Fruit fly (Drosophila melanogaster) whole organism, prepupa: ENCODE measurements around the gene CG10761.
A peak's percentile ranks its signal among the peaks of the same experiment; 100 is the strongest.

Experiments
- CG10631 ChIP-seq: fragments of 200-800 bp; sonication (Bioruptor generic); optimal IDR thresholded peaks from 2 replicates; lab custom pipeline; 2016; ENCODE audit warnings: missing biosample characterization, missing genetic modification characterization
- CG10669 ChIP-seq: fragments of 200-800 bp; sonication (Bioruptor generic); optimal IDR thresholded peaks from 3 replicates; lab custom pipeline; 2018; ENCODE audit warnings: missing biosample characterization, mild to moderate bottlenecking, missing genetic modification characterization, moderate library complexity
- CG15336 ChIP-seq: fragments of 200-800 bp; sonication (Bioruptor generic); IDR thresholded peaks from 2 replicates; pipeline ENCODE4 v1.3.6; 2022; ENCODE audit warnings: missing biosample characterization, missing genetic modification characterization
- CG1621 ChIP-seq: fragments of 200-800 bp; sonication (Bioruptor generic); optimal IDR thresholded peaks from 3 replicates; lab custom pipeline; 2018; ENCODE audit warnings: missing biosample characterization, mild to moderate bottlenecking, missing genetic modification characterization
- CG3032 ChIP-seq: fragments of 200-800 bp; optimal IDR thresholded peaks from 2 replicates; lab custom pipeline; 2019; ENCODE audit warnings: missing biosample characterization, mild to moderate bottlenecking, missing genetic modification characterization, moderate library complexity
- CG31627 ChIP-seq: fragments of 200-800 bp; sonication (Bioruptor generic); optimal IDR thresholded peaks from 3 replicates; lab custom pipeline; 2016; ENCODE audit warnings: missing biosample characterization, missing genetic modification characterization
- CG32006 ChIP-seq: fragments of 200-800 bp; sonication (Bioruptor generic); optimal IDR thresholded peaks from 3 replicates; lab custom pipeline; 2017; ENCODE audit warnings: missing biosample characterization, mild to moderate bottlenecking, missing genetic modification characterization
- CG3919 ChIP-seq: fragments of 200-800 bp; sonication (Bioruptor generic); optimal IDR thresholded peaks from 3 replicates; lab custom pipeline; 2016; ENCODE audit warnings: missing biosample characterization, missing genetic modification characterization
- CG4318 ChIP-seq: fragments of 200-800 bp; sonication (Bioruptor generic); optimal IDR thresholded peaks from 3 replicates; lab custom pipeline; 2017; ENCODE audit warnings: missing biosample characterization, mild to moderate bottlenecking, missing genetic modification characterization
- CG6163 ChIP-seq: fragments of 200-800 bp; sonication (Bioruptor generic); IDR thresholded peaks from 3 replicates; pipeline ENCODE4 v1.3.6; 2022; ENCODE audit warnings: missing biosample characterization, missing genetic modification characterization
- CG6276 ChIP-seq: fragments of 200-800 bp; sonication (Bioruptor generic); optimal IDR thresholded peaks from 2 replicates; lab custom pipeline; 2017; ENCODE audit warnings: missing biosample characterization, mild to moderate bottlenecking, missing genetic modification characterization
- CG6792 ChIP-seq: fragments of 200-800 bp; sonication (Bioruptor generic); optimal IDR thresholded peaks from 3 replicates; lab custom pipeline; 2016; ENCODE audit warnings: missing biosample characterization, missing genetic modification characterization
- CG6808 ChIP-seq: fragments of 200-800 bp; sonication (Bioruptor generic); optimal IDR thresholded peaks from 3 replicates; lab custom pipeline; 2017; ENCODE audit warnings: missing biosample characterization, missing genetic modification characterization, mild to moderate bottlenecking, moderate library complexity, missing genetic modification reagents
- CG6854 ChIP-seq: fragments of 200-800 bp; sonication (Bioruptor generic); optimal IDR thresholded peaks from 2 replicates; lab custom pipeline; 2017; ENCODE audit warnings: missing biosample characterization, mild to moderate bottlenecking, missing genetic modification characterization
- CG7368 ChIP-seq: fragments of 200-800 bp; sonication (Bioruptor generic); optimal IDR thresholded peaks from 3 replicates; lab custom pipeline; 2016; ENCODE audit warnings: missing biosample characterization, missing genetic modification characterization
- CG8319 ChIP-seq: fragments of 200-800 bp; sonication (Bioruptor generic); optimal IDR thresholded peaks from 3 replicates; lab custom pipeline; 2016; ENCODE audit warnings: missing biosample characterization, missing genetic modification characterization
- Eip78C ChIP-seq: fragments of 200-800 bp; sonication (Bioruptor generic); peaks from one replicate; lab custom pipeline; 2016; ENCODE audit warnings: missing biosample characterization, missing genetic modification characterization
- Ets96B ChIP-seq: fragments of 200-800 bp; optimal IDR thresholded peaks from 2 replicates; lab custom pipeline; 2019; ENCODE audit warnings: missing biosample characterization, mild to moderate bottlenecking, missing genetic modification characterization, moderate library complexity
- Gug ChIP-seq: fragments of 200-800 bp; sonication (Bioruptor generic); IDR thresholded peaks from 2 replicates; pipeline ENCODE4 v1.3.6; 2022; ENCODE audit warnings: missing biosample characterization, missing genetic modification characterization
- Hr38 ChIP-seq: sonication (Bioruptor generic); optimal IDR thresholded peaks from 2 replicates; lab custom pipeline; 2016; ENCODE audit warnings: missing biosample characterization, missing genetic modification characterization
- Hr39 ChIP-seq: fragments of 200-800 bp; sonication (Bioruptor generic); optimal IDR thresholded peaks from 2 replicates; lab custom pipeline; 2016; ENCODE audit warnings: missing biosample characterization, missing genetic modification characterization
- Hr4 ChIP-seq: fragments of 200-800 bp; sonication (Bioruptor generic); optimal IDR thresholded peaks from 3 replicates; lab custom pipeline; 2016; ENCODE audit warnings: missing biosample characterization, missing genetic modification characterization
- Lpt ChIP-seq: fragments of 200-800 bp; sonication (Bioruptor generic); optimal IDR thresholded peaks from 3 replicates; lab custom pipeline; 2016; ENCODE audit warnings: missing biosample characterization, missing genetic modification characterization
- Met ChIP-seq: fragments of 200-800 bp; sonication (Bioruptor generic); optimal IDR thresholded peaks from 3 replicates; lab custom pipeline; 2016; ENCODE audit warnings: missing biosample characterization, missing genetic modification characterization
- OdsH ChIP-seq: fragments of 200-800 bp; sonication (Bioruptor generic); optimal IDR thresholded peaks from 3 replicates; lab custom pipeline; 2016; ENCODE audit warnings: missing biosample characterization, missing genetic modification characterization
- Smox ChIP-seq: fragments of 200-800 bp; sonication (Bioruptor generic); optimal IDR thresholded peaks from 3 replicates; lab custom pipeline; 2016; ENCODE audit warnings: missing biosample characterization, missing genetic modification characterization
- Sox15 ChIP-seq: fragments of 200-800 bp; sonication (Bioruptor generic); optimal IDR thresholded peaks from 3 replicates; lab custom pipeline; 2016; ENCODE audit warnings: missing biosample characterization, missing genetic modification characterization
- acj6 ChIP-seq: fragments of 200-800 bp; sonication (Bioruptor generic); optimal IDR thresholded peaks from 3 replicates; lab custom pipeline; 2016; ENCODE audit warnings: missing biosample characterization, missing genetic modification characterization
- cyc ChIP-seq: fragments of 200-800 bp; sonication (Bioruptor generic); optimal IDR thresholded peaks from 3 replicates; lab custom pipeline; 2016; ENCODE audit warnings: missing biosample characterization, missing genetic modification characterization
- dsx ChIP-seq: fragments of 200-800 bp; optimal IDR thresholded peaks from 3 replicates; lab custom pipeline; 2019; ENCODE audit warnings: missing biosample characterization, mild to moderate bottlenecking, missing genetic modification characterization, moderate library complexity; ENCODE audit not compliant: poor library complexity, severe bottlenecking
- eg ChIP-seq: fragments of 200-800 bp; sonication (Bioruptor generic); IDR thresholded peaks from 3 replicates; pipeline ENCODE4 v1.3.6; 2022; ENCODE audit warnings: missing biosample characterization, missing genetic modification characterization
- esn ChIP-seq: fragments of 200-800 bp; sonication (Bioruptor generic); optimal IDR thresholded peaks from 2 replicates; lab custom pipeline; 2016; ENCODE audit warnings: missing biosample characterization, mild to moderate bottlenecking, missing genetic modification characterization, moderate library complexity
- fd59A ChIP-seq: fragments of 200-800 bp; sonication (Bioruptor generic); optimal IDR thresholded peaks from 2 replicates; lab custom pipeline; 2017; ENCODE audit warnings: missing biosample characterization, mild to moderate bottlenecking, missing genetic modification characterization, missing genetic modification reagents
- fkh ChIP-seq: fragments of 200-800 bp; sonication (Bioruptor generic); optimal IDR thresholded peaks from 3 replicates; lab custom pipeline; 2017; ENCODE audit warnings: missing biosample characterization, mild to moderate bottlenecking, missing genetic modification characterization, moderate library complexity
- net ChIP-seq: fragments of 200-800 bp; sonication (Bioruptor generic); optimal IDR thresholded peaks from 3 replicates; lab custom pipeline; 2016; ENCODE audit warnings: missing biosample characterization, missing genetic modification characterization
- pdm3 ChIP-seq: fragments of 200-800 bp; sonication (Bioruptor generic); optimal IDR thresholded peaks from 3 replicates; lab custom pipeline; 2016; ENCODE audit warnings: missing biosample characterization, missing genetic modification characterization
- spab ChIP-seq: fragments of 200-800 bp; sonication (Bioruptor generic); optimal IDR thresholded peaks from 2 replicates; lab custom pipeline; 2017; ENCODE audit warnings: missing biosample characterization, mild to moderate bottlenecking, missing genetic modification characterization, missing genetic modification reagents
- topi ChIP-seq: fragments of 200-800 bp; sonication (Bioruptor generic); optimal IDR thresholded peaks from 3 replicates; lab custom pipeline; 2016; ENCODE audit warnings: missing biosample characterization, missing genetic modification characterization

Gene CG10761

DNA sequence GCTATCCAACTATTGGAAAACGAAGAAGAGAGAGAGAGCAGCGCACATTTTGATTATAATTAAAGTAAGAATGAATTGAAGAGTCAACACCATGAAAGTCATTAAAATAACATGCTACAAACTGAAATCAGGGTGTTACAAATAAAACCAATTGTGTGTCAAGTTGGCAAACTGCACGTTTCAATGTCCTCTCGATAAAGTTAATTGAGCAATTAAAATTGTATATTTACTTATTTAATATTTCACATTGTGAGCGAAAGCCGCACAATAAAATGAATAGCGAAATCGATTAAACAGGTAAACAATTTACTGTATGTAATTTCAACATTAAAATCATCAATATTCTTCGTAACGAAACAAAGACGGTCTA, 33.5 kb upstream of the CG10761 start (continued):
- no peak for TF ChIP-seq CG6854 (GFP tag; lab: Kevin White, UChicago)
- peak; percentile 30 for TF ChIP-seq net (GFP tag; lab: Kevin White, UChicago)
- TF ChIP-seq topi (GFP tag; lab: Kevin White, UChicago), result peak; percentile 57
- TF ChIP-seq CG6792 (GFP tag; lab: Kevin White, UChicago), result no peak
- no peak for TF ChIP-seq CG3032
- TF ChIP-seq CG6808 (GFP tag; lab: Kevin White, UChicago), result peak; percentile 38
- no peak for TF ChIP-seq CG8319
- TF ChIP-seq fd59A (GFP tag; lab: Kevin White, UChicago), result peak; percentile 29
- no peak for TF ChIP-seq CG1621 (tag; lab: Kevin White, UChicago)
- no peak for TF ChIP-seq Ets96B (tag; lab: Kevin White, UChicago)
- peak; percentile 66 for TF ChIP-seq CG32006 (GFP tag; lab: Kevin White, UChicago)
- TF ChIP-seq dsx (GFP tag; lab: Kevin White, UChicago), result no peak
- peak; percentile 65 for TF ChIP-seq CG10631
- 0 out of 3 replicates have a peak, but pooled peaks have one; percentile 3 for TF ChIP-seq eg (GFP tag; lab: Robert Waterston, UW)
- TF ChIP-seq fkh (GFP tag; lab: Kevin White, UChicago), result no peak
- no peak for TF ChIP-seq CG7368 (GFP tag; lab: Kevin White, UChicago)
- TF ChIP-seq pdm3, result peak; percentile 35
- peak; percentile 32 for TF ChIP-seq OdsH (GFP tag; lab: Kevin White, UChicago)
- peak; percentile 33 for TF ChIP-seq CG4318 (GFP tag; lab: Kevin White, UChicago)
- peak; percentile 35 for TF ChIP-seq CG31627
- TF ChIP-seq, all 60 proteins: peak for 35

DNA sequence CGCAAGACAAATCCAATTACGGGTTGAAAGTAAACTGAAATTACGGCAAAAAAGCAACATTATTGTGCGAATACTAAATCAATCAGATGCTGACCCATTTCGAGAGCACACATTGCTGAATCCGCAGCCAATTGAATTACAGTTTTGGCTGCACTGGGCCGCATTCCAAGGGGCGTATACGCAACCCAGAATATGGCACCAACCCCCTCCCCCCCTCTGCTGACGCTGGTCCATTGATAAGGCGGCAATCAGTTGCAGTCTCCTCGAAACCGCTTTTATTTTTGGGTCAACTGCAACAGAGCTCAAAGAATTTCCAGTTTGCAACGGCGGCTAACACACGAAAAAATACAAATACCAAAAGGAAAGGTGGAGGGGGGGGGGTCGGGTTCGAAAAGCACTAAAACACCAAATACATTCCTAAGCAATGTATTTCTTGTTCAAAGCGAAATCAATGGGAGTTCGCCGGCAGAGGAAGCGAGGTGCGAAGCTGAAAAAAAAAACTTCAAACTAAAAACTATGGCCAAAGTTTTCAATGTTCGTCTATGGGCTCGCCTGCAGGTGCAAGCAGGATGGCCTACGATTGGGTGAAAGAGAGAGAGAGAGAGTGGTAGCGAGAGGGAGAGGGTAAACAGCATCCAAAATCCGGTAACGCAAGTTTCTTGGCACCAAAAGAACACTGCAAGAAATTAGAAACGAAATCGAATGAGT, 33.0 kb upstream of the CG10761 start:
- TF ChIP-seq Hr38 (GFP tag; lab: Kevin White, UChicago) (no peak), CG6854 (GFP tag; lab: Kevin White, UChicago) (peak; percentile 36)

DNA sequence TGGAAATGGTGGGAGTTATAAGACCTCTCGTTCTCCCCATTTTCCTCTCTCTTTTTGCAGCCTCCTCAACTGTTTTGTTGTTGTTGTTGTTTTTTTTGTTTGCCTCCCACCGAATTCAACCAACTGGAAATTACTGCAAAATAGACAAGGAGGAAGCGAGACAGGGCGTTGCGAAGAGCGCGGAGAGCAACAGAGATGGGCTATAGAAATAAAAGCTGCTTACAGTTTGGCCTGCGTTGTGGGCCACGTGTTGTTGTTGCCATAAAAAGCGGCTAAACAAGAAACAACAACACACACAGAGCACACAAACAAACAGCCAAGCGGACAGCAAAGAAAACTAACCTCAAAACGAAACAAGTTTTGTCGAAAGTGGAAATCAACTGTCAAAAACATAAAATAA, 32.0 kb upstream of the CG10761 start:
- TF ChIP-seq esn (GFP tag; lab: Kevin White, UChicago) (no peak), CG10669 (GFP tag; lab: Kevin White, UChicago) (no peak), Sox15 (GFP tag; lab: Kevin White, UChicago) (no peak), acj6 (GFP tag; lab: Kevin White, UChicago) (no peak), OdsH (GFP tag; lab: Kevin White, UChicago) (no peak), CG6808 (GFP tag; lab: Kevin White, UChicago) (peak; percentile 17), Hr39 (GFP tag; lab: Kevin White, UChicago) (no peak), Eip78C (peak; percentile 15), Gug (GFP tag; lab: Robert Waterston, UW) (no peak), spab (GFP tag; lab: Kevin White, UChicago) (no peak), CG15336 (GFP tag; lab: Robert Waterston, UW) (0 out of 2 replicates have a peak, but pooled peaks have one; percentile 29), CG3919 (no peak), Met (no peak), CG6276 (GFP tag; lab: Kevin White, UChicago) (no peak), CG10631 (no peak), CG6854 (GFP tag; lab: Kevin White, UChicago) (no peak), CG31627 (no peak), CG6163 (GFP tag; lab: Robert Waterston, UW) (no peak), fkh (GFP tag; lab: Kevin White, UChicago) (peak; percentile 4), Hr4 (no peak), Smox (GFP tag; lab: Kevin White, UChicago) (no peak), cyc (GFP tag; lab: Kevin White, UChicago) (no peak), Lpt (GFP tag; lab: Kevin White, UChicago) (no peak), Ets96B (tag; lab: Kevin White, UChicago) (no peak)
